Worm (Caenorhabditis elegans) whole organism, young adult: ENCODE data around the gene sid-5.

Experiments used
- B0261.1 ChIP-seq: sonication (generic microtip); optimal IDR thresholded peaks from 2 replicates; lab custom pipeline; 2016; ENCODE audit warnings: mild to moderate bottlenecking, missing genetic modification characterization, moderate library complexity, missing compliant biosample characterization
- D2030.7 ChIP-seq: fragments of 200-800 bp; sonication (Bioruptor generic); IDR thresholded peaks from 2 replicates; pipeline ENCODE4 v1.3.6; 2022; ENCODE audit warnings: missing genetic modification reagents, missing genetic modification characterization, missing compliant biosample characterization
- F23B12.7 ChIP-seq: sonication (generic microtip); optimal IDR thresholded peaks from 2 replicates; lab custom pipeline; 2017; ENCODE audit warnings: missing genetic modification characterization, mild to moderate bottlenecking, missing compliant biosample characterization, antibody characterized with exemption, moderate library complexity; ENCODE audit not compliant: insufficient read depth
- F33H1.4 ChIP-seq: fragments of 200-800 bp; sonication (Bioruptor generic); IDR thresholded peaks from 2 replicates; pipeline ENCODE4 v1.3.6; 2022; ENCODE audit warnings: missing genetic modification reagents, missing genetic modification characterization, missing compliant biosample characterization
- F52B5.7 ChIP-seq: sonication (generic microtip); optimal IDR thresholded peaks from 2 replicates; lab custom pipeline; 2016; ENCODE audit warnings: mild to moderate bottlenecking, missing genetic modification characterization, missing compliant biosample characterization
- F55B11.4 ChIP-seq: sonication (generic microtip); optimal IDR thresholded peaks from 2 replicates; lab custom pipeline; 2016; ENCODE audit warnings: missing compliant biosample characterization, missing genetic modification characterization, borderline replicate concordance; ENCODE audit not compliant: insufficient read depth
- Y53F4B.3 ChIP-seq: fragments of 200-800 bp; sonication (Bioruptor generic); IDR thresholded peaks from 2 replicates; pipeline ENCODE4 v1.3.6; 2022; ENCODE audit warnings: missing genetic modification reagents, missing genetic modification characterization, missing compliant biosample characterization
- Y53G8AR.9 ChIP-seq: fragments of 200-800 bp; sonication (Bioruptor generic); conservative IDR thresholded peaks from 2 replicates; pipeline ENCODE4 v1.3.6; 2022; ENCODE audit warnings: missing genetic modification reagents, missing genetic modification characterization, missing compliant biosample characterization
- Y67H2A.10 ChIP-seq: fragments of 200-800 bp; sonication (Bioruptor generic); conservative IDR thresholded peaks from 2 replicates; pipeline ENCODE4 v1.3.6; 2022; ENCODE audit warnings: missing genetic modification reagents, missing genetic modification characterization, missing compliant biosample characterization
- ama-1 ChIP-seq, 3 experiments: fragments of 150-350 bp in 1 of 3; sonication (generic microtip) in 2 of 3; optimal IDR thresholded peaks; 2 replicates each; lab custom pipeline; 2014 to 2018; ENCODE audit warnings: missing biosample characterization in 2 of 3, missing genetic modification characterization in 2 of 3, missing genetic modification reagents in 2 of 3
- attf-3 ChIP-seq: fragments of 200-800 bp; sonication (Bioruptor generic); conservative IDR thresholded peaks from 2 replicates; pipeline ENCODE4 v1.3.6; 2022; ENCODE audit warnings: missing genetic modification reagents, missing genetic modification characterization, missing compliant biosample characterization
- attf-6 ChIP-seq: fragments of 200-800 bp; sonication (Bioruptor generic); IDR thresholded peaks from 2 replicates; pipeline ENCODE4 v1.3.6; 2022; ENCODE audit warnings: missing genetic modification reagents, missing genetic modification characterization, missing compliant biosample characterization
- cebp-1 ChIP-seq, 2 experiments: fragments of 200-800 bp in 1 of 2; sonication (Bioruptor generic) in 1 of 2; sonication (generic microtip) in 1 of 2; IDR thresholded peaks in 1 of 2; optimal IDR thresholded peaks in 1 of 2; 2 replicates each; pipeline versions ENCODE4 v1.3.6 to Lab custom; 2017 to 2022; ENCODE audit warnings: missing compliant biosample characterization in 2 of 2, missing genetic modification characterization in 2 of 2, mild to moderate bottlenecking in 1 of 2, missing genetic modification reagents in 1 of 2, moderate library complexity in 1 of 2
- ceh-91 ChIP-seq: fragments of 200-800 bp; sonication (Bioruptor generic); IDR thresholded peaks from 2 replicates; pipeline ENCODE4 v1.3.6; 2022; ENCODE audit warnings: missing genetic modification reagents, missing genetic modification characterization, missing compliant biosample characterization
- chd-7 ChIP-seq: sonication (generic microtip); optimal IDR thresholded peaks from 2 replicates; lab custom pipeline; 2016; ENCODE audit warnings: mild to moderate bottlenecking, missing genetic modification characterization, moderate library complexity, missing compliant biosample characterization
- die-1 ChIP-seq: sonication (generic microtip); optimal IDR thresholded peaks from 2 replicates; lab custom pipeline; 2016; ENCODE audit warnings: missing genotype, mild to moderate bottlenecking, missing genetic modification characterization, missing compliant biosample characterization
- efl-1 ChIP-seq: fragments of 150-350 bp; optimal IDR thresholded peaks from 2 replicates; lab custom pipeline; 2014; ENCODE audit warnings: missing biosample characterization, missing genetic modification reagents, missing genetic modification characterization
- ets-4 ChIP-seq: fragments of 200-800 bp; sonication (Bioruptor generic); optimal IDR thresholded peaks from 2 replicates; lab custom pipeline; 2018; ENCODE audit warnings: mild to moderate bottlenecking, missing genetic modification characterization, missing compliant biosample characterization
- hmg-1.2 ChIP-seq: fragments of 200-800 bp; sonication (Bioruptor generic); IDR thresholded peaks from 2 replicates; pipeline ENCODE4 v1.3.6; 2022; ENCODE audit warnings: missing genetic modification reagents, missing genetic modification characterization, missing compliant biosample characterization
- lin-26 ChIP-seq: fragments of 200-800 bp; sonication (Bioruptor generic); IDR thresholded peaks from 2 replicates; pipeline ENCODE4 v1.3.6; 2022; ENCODE audit warnings: missing genetic modification reagents, missing genetic modification characterization, missing compliant biosample characterization
- madf-3 ChIP-seq: fragments of 200-800 bp; sonication (Bioruptor generic); IDR thresholded peaks from 2 replicates; pipeline ENCODE4 v1.3.6; 2022; ENCODE audit warnings: missing genetic modification reagents, missing genetic modification characterization, missing compliant biosample characterization
- mxl-1 ChIP-seq: sonication (generic microtip); optimal IDR thresholded peaks from 2 replicates; lab custom pipeline; 2016; ENCODE audit warnings: missing genetic modification characterization, missing compliant biosample characterization
- nfya-1 ChIP-seq: sonication (generic microtip); optimal IDR thresholded peaks from 2 replicates; lab custom pipeline; 2017; ENCODE audit warnings: antibody characterized with exemption, missing compliant biosample characterization, missing genetic modification characterization, borderline replicate concordance; ENCODE audit not compliant: insufficient read depth
- pbrm-1 ChIP-seq: fragments of 200-800 bp; sonication (Bioruptor generic); IDR thresholded peaks from 2 replicates; pipeline ENCODE4 v1.3.6; 2022; ENCODE audit warnings: missing genetic modification reagents, missing genetic modification characterization, missing compliant biosample characterization
- rpc-1 ChIP-seq, 2 experiments: fragments of 150-350 bp in 1 of 2; sonication (generic microtip) in 1 of 2; optimal IDR thresholded peaks; 2 replicates each; lab custom pipeline; 2014 to 2018; ENCODE audit warnings: missing biosample characterization in 1 of 2, missing genetic modification characterization in 1 of 2, missing genetic modification reagents in 1 of 2, missing genotype in 1 of 2
- snpc-1.1 ChIP-seq: sonication (generic microtip); optimal IDR thresholded peaks from 2 replicates; lab custom pipeline; 2017; ENCODE audit warnings: missing genetic modification characterization, mild to moderate bottlenecking, missing compliant biosample characterization, antibody characterized with exemption, moderate library complexity, missing genotype, missing genetic modification reagents; ENCODE audit not compliant: insufficient read depth
- snpc-3.4 ChIP-seq: sonication (generic microtip); optimal IDR thresholded peaks from 2 replicates; lab custom pipeline; 2017; ENCODE audit warnings: missing genetic modification characterization, mild to moderate bottlenecking, missing compliant biosample characterization, antibody characterized with exemption, moderate library complexity, missing genotype, missing genetic modification reagents
- tbp1 ChIP-seq: fragments of 200-800 bp; sonication (Bioruptor generic); optimal IDR thresholded peaks from 2 replicates; lab custom pipeline; 2018; ENCODE audit warnings: mild to moderate bottlenecking, missing genetic modification characterization, missing compliant biosample characterization
- tbx-9 ChIP-seq: sonication (generic microtip); optimal IDR thresholded peaks from 2 replicates; lab custom pipeline; 2016; ENCODE audit warnings: borderline replicate concordance, missing genetic modification characterization, inconsistent platforms, missing compliant biosample characterization
- tlf-1 ChIP-seq: fragments of 200-800 bp; sonication (Bioruptor generic); optimal IDR thresholded peaks from 2 replicates; lab custom pipeline; 2018; ENCODE audit warnings: mild to moderate bottlenecking, missing genetic modification characterization, missing compliant biosample characterization
- ztf-18 ChIP-seq: sonication (generic microtip); optimal IDR thresholded peaks from 2 replicates; lab custom pipeline; 2016; ENCODE audit warnings: missing genotype, mild to moderate bottlenecking, missing genetic modification characterization, missing compliant biosample characterization
- ztf-22 ChIP-seq: fragments of 200-800 bp; sonication (Bioruptor generic); optimal IDR thresholded peaks from 2 replicates; lab custom pipeline; 2018; ENCODE audit warnings: mild to moderate bottlenecking, missing genetic modification characterization, moderate library complexity, missing compliant biosample characterization
- ztf-25 ChIP-seq: fragments of 200-800 bp; sonication (Bioruptor generic); IDR thresholded peaks from 2 replicates; pipeline ENCODE4 v1.3.6; 2022; ENCODE audit warnings: missing genetic modification reagents, missing genetic modification characterization, missing compliant biosample characterization
- ztf-26 ChIP-seq: sonication (generic microtip); optimal IDR thresholded peaks from 2 replicates; lab custom pipeline; 2017; ENCODE audit warnings: missing genetic modification characterization, missing compliant biosample characterization

Gene sid-5

ce11 chrX:6904064-6904771, at the start of gene sid-5:
TSS of gene sid-5 (plus strand) at chrX:6904721.
- TF ChIP-seq efl-1 (GFP tag; lab: Kevin White, UChicago) = no peak
- no peak for TF ChIP-seq F52B5.7 (tag; lab: Kevin White, UChicago)
- TF ChIP-seq lin-26 (GFP tag; lab: Robert Waterston, UW) = no peak
- no peak for TF ChIP-seq tbp1
- no peak for TF ChIP-seq ztf-18 (tag; lab: Kevin White, UChicago)
- TF ChIP-seq D2030.7 = no peak
- TF ChIP-seq ceh-91 = no peak
- TF ChIP-seq cebp-1 (GFP tag; IDR thresholded peaks at IDR 0.05; lab: Robert Waterston, UW) = peak; percentile 61; the same call in 1 of the 2 replicates
- peak; percentile 90 for TF ChIP-seq cebp-1 (tag; optimal IDR thresholded peaks at IDR 0.05; lab: Kevin White, UChicago)
- TF ChIP-seq F55B11.4 = no peak
- TF ChIP-seq, all 124 proteins: peak for 1

ce11 chrX:6856793-6857192, 47.7 kb upstream of the sid-5 start:
- TF ChIP-seq snpc-3.4 (tag; lab: Kevin White, UChicago) (no peak), F33H1.4 (no peak), tbp1 (no peak), F23B12.7 (tag; lab: Kevin White, UChicago) (no peak), ztf-22 (no peak), Y53G8AR.9 (GFP tag; lab: Robert Waterston, UW) (no peak), ceh-91 (no peak), Y67H2A.10 (GFP tag; lab: Robert Waterston, UW) (no peak), ama-1 (optimal IDR thresholded peaks at IDR 0.05; lab: Kevin White, UChicago) (no peak), ama-1 (GFP tag; optimal IDR thresholded peaks at IDR 0.05; lab: Kevin White, UChicago) (no peak)

ce11 chrX:6861564-6861963, 43.0 kb upstream of the sid-5 start:
- TF ChIP-seq chd-7 (tag; lab: Kevin White, UChicago) (no peak), tlf-1 (GFP tag; lab: Kevin White, UChicago) (no peak)
- TF ChIP-seq, all 124 proteins: peak for 0

- TF ChIP-seq ztf-26 (tag; lab: Kevin White, UChicago) = no peak
- no peak for TF ChIP-seq snpc-1.1 (tag; lab: Kevin White, UChicago)
- no peak for TF ChIP-seq ztf-25
Measured at ce11 chrX:6863032-6863431, 41.5 kb upstream of the sid-5 start, which contains the start of gene nep-4. TSS of gene nep-4 (minus strand) at chrX:6863424.

- TF ChIP-seq mxl-1 (tag; lab: Kevin White, UChicago) = no peak
- TF ChIP-seq nfya-1 (tag; lab: Kevin White, UChicago) = no peak
- no peak for TF ChIP-seq pbrm-1
- TF ChIP-seq Y53F4B.3 = no peak
- TF ChIP-seq attf-3 (GFP tag; lab: Robert Waterston, UW) = no peak
- no peak for TF ChIP-seq ztf-22
- TF ChIP-seq attf-6 = no peak
- no peak for TF ChIP-seq ama-1 (optimal IDR thresholded peaks at IDR 0.05; lab: Kevin White, UChicago)
- TF ChIP-seq ama-1 (GFP tag; optimal IDR thresholded peaks at IDR 0.05; lab: Kevin White, UChicago) = no peak
- no peak for TF ChIP-seq tbp1
- no peak for TF ChIP-seq D2030.7
Measured at ce11 chrX:6865839-6866238, 38.7 kb upstream of the sid-5 start, which contains the start of gene odr-10. TSS of gene odr-10 (minus strand) at chrX:6865939.

- TF ChIP-seq ets-4 = no peak
- peak; percentile 60 for TF ChIP-seq B0261.1 (tag; lab: Kevin White, UChicago)
- TF ChIP-seq tbx-9 (tag; lab: Kevin White, UChicago) = no peak
- TF ChIP-seq die-1 = peak; percentile 17
- peak; percentile 60; the same call in 1 of the 2 replicates for TF ChIP-seq lin-26 (GFP tag; lab: Robert Waterston, UW)
- TF ChIP-seq rpc-1 (optimal IDR thresholded peaks at IDR 0.05; lab: Kevin White, UChicago) = peak; percentile 48
- peak; percentile 54 for TF ChIP-seq rpc-1 (tag; optimal IDR thresholded peaks at IDR 0.05; lab: Kevin White, UChicago)
- TF ChIP-seq tbp1 = peak; percentile 82
- TF ChIP-seq hmg-1.2 = peak; percentile 98
- TF ChIP-seq madf-3 (GFP tag; lab: Robert Waterston, UW) = no peak
Measured at ce11 chrX:6866900-6867299, 37.6 kb upstream of the sid-5 start.
